Worm (Caenorhabditis elegans): Measurements from ENCODE around the gene B0252.3.

ce11 chrII:6919363-6919851 is 11.8 kb upstream of the B0252.3 start, which contains the start of gene B0252.1:
- TF ChIP-seq med-1 (GFP tag; optimal IDR thresholded peaks at IDR 0.05; ENCODE audit: insufficient read depth), result no peak
- TF ChIP-seq T22C8.4 (GFP tag; IDR thresholded peaks at IDR 0.05), result no peak
- TF ChIP-seq cog-1 (tag; optimal IDR thresholded peaks at IDR 0.05), result no peak
- TF ChIP-seq flt-1 (GFP tag; IDR thresholded peaks at IDR 0.05), result no peak
- no peak for TF ChIP-seq ref-1 (GFP tag; conservative IDR thresholded peaks at IDR 0.05)
